Fruit fly (Drosophila melanogaster): ENCODE measurements around the gene Adk2.

- no peak for TF ChIP-seq pan (optimal IDR thresholded peaks at IDR 0.05)
- TF ChIP-seq psq (optimal IDR thresholded peaks at IDR 0.05) = no peak
- no peak for TF ChIP-seq EcR (GFP tag; optimal IDR thresholded peaks at IDR 0.05)
- TF ChIP-seq CG8478 (optimal IDR thresholded peaks at IDR 0.05) = no peak
Measured at dm6 chr3L:13031326-13031725, 8.8 kb upstream of the Adk2 start.
